Worm (Caenorhabditis elegans) whole organism, late embryonic: Measurements from ENCODE around the gene nlp-49.

Experiments used
- K02D7.2 ChIP-seq: sonication (generic microtip); optimal IDR thresholded peaks from 2 replicates; lab custom pipeline; 2017; ENCODE audit warnings: mild to moderate bottlenecking, missing genetic modification characterization, missing compliant biosample characterization
- Y22D7AL.16 ChIP-seq: sonication (generic microtip); optimal IDR thresholded peaks from 2 replicates; lab custom pipeline; 2016; ENCODE audit warnings: missing genetic modification characterization, missing compliant biosample characterization
- ama-1 ChIP-seq: fragments of 150-350 bp; optimal IDR thresholded peaks from 2 replicates; lab custom pipeline; 2014
- ceh-14 ChIP-seq: sonication (generic microtip); optimal IDR thresholded peaks from 2 replicates; lab custom pipeline; 2016; ENCODE audit warnings: missing genotype, missing genetic modification characterization, missing compliant biosample characterization
- ceh-18 ChIP-seq: sonication (generic microtip); optimal IDR thresholded peaks from 2 replicates; lab custom pipeline; 2016; ENCODE audit warnings: missing genetic modification characterization, missing compliant biosample characterization
- ceh-2 ChIP-seq: sonication (generic microtip); optimal IDR thresholded peaks from 2 replicates; lab custom pipeline; 2016; ENCODE audit warnings: missing genotype, missing genetic modification characterization, missing compliant biosample characterization
- che-1 ChIP-seq: sonication (generic microtip); optimal IDR thresholded peaks from 2 replicates; lab custom pipeline; 2016; ENCODE audit warnings: mild to moderate bottlenecking, missing genetic modification characterization, missing compliant biosample characterization
- dmd-4 ChIP-seq: sonication (generic microtip); optimal IDR thresholded peaks from 2 replicates; lab custom pipeline; 2016; ENCODE audit warnings: borderline replicate concordance, missing genetic modification characterization, missing compliant biosample characterization
- dve-1 ChIP-seq: sonication (generic microtip); optimal IDR thresholded peaks from 2 replicates; lab custom pipeline; 2017; ENCODE audit warnings: antibody characterized with exemption, mild to moderate bottlenecking, missing genetic modification characterization, missing compliant biosample characterization
- elt-2 ChIP-seq: sonication (generic microtip); optimal IDR thresholded peaks from 2 replicates; lab custom pipeline; 2016; ENCODE audit warnings: missing genetic modification reagents, missing genetic modification characterization, missing compliant biosample characterization
- elt-4 ChIP-seq: sonication (generic microtip); optimal IDR thresholded peaks from 2 replicates; lab custom pipeline; 2016; ENCODE audit warnings: missing genetic modification characterization, missing compliant biosample characterization
- ets-4 ChIP-seq: sonication (generic microtip); optimal IDR thresholded peaks from 2 replicates; lab custom pipeline; 2016; ENCODE audit warnings: missing genetic modification characterization, missing compliant biosample characterization
- fax-1 ChIP-seq: sonication (generic microtip); optimal IDR thresholded peaks from 2 replicates; lab custom pipeline; 2016; ENCODE audit warnings: missing genotype, missing genetic modification characterization, missing compliant biosample characterization
- fkh-6 ChIP-seq: sonication (generic microtip); optimal IDR thresholded peaks from 2 replicates; lab custom pipeline; 2016; ENCODE audit warnings: missing genetic modification characterization, missing compliant biosample characterization
- gmeb-2 ChIP-seq: sonication (generic microtip); optimal IDR thresholded peaks from 2 replicates; lab custom pipeline; 2016; ENCODE audit warnings: missing genetic modification characterization, inconsistent platforms, missing compliant biosample characterization
- hlh-13 ChIP-seq: fragments of 200-800 bp; sonication (Bioruptor generic); optimal IDR thresholded peaks from 2 replicates; lab custom pipeline; 2018; ENCODE audit warnings: mild to moderate bottlenecking, missing genetic modification characterization, missing compliant biosample characterization
- hlh-6 ChIP-seq: sonication (generic microtip); optimal IDR thresholded peaks from 2 replicates; lab custom pipeline; 2016; ENCODE audit warnings: missing genotype, missing genetic modification characterization, missing compliant biosample characterization
- hlh-8 ChIP-seq: sonication (generic microtip); optimal IDR thresholded peaks from 2 replicates; lab custom pipeline; 2016; ENCODE audit warnings: missing genotype, missing genetic modification characterization, missing compliant biosample characterization
- lim-6 ChIP-seq: sonication (generic microtip); optimal IDR thresholded peaks from 2 replicates; lab custom pipeline; 2016; ENCODE audit warnings: missing genetic modification characterization, missing compliant biosample characterization
- madf-2 ChIP-seq: sonication (generic microtip); optimal IDR thresholded peaks from 2 replicates; lab custom pipeline; 2017; ENCODE audit warnings: missing genetic modification characterization, missing compliant biosample characterization
- mec-3 ChIP-seq: sonication (generic microtip); optimal IDR thresholded peaks from 2 replicates; lab custom pipeline; 2016; ENCODE audit warnings: borderline replicate concordance, missing genetic modification characterization, missing compliant biosample characterization
- nfya-1 ChIP-seq: sonication (generic microtip); optimal IDR thresholded peaks from 2 replicates; lab custom pipeline; 2017; ENCODE audit warnings: missing genetic modification characterization, mild to moderate bottlenecking, missing compliant biosample characterization, antibody characterized with exemption, moderate library complexity
- nhr-11 ChIP-seq: fragments of 150-350 bp; optimal IDR thresholded peaks from 2 replicates; lab custom pipeline; 2014; ENCODE audit warnings: missing biosample characterization, missing genetic modification characterization
- nhr-232 ChIP-seq: sonication (generic microtip); optimal IDR thresholded peaks from 2 replicates; lab custom pipeline; 2016; ENCODE audit warnings: missing genetic modification characterization, missing compliant biosample characterization
- odd-2 ChIP-seq: sonication (generic microtip); optimal IDR thresholded peaks from 2 replicates; lab custom pipeline; 2017; ENCODE audit warnings: antibody characterized with exemption, mild to moderate bottlenecking, missing genetic modification characterization, missing compliant biosample characterization
- pag-3 ChIP-seq: sonication (generic microtip); optimal IDR thresholded peaks from 2 replicates; lab custom pipeline; 2016; ENCODE audit warnings: missing compliant biosample characterization, missing genetic modification characterization, borderline replicate concordance
- pat-9 ChIP-seq: fragments of 200-800 bp; sonication (Bioruptor generic); optimal IDR thresholded peaks from 2 replicates; lab custom pipeline; 2018; ENCODE audit warnings: mild to moderate bottlenecking, missing genetic modification characterization, moderate library complexity, missing compliant biosample characterization
- pha-4 ChIP-seq: fragments of 150-350 bp; optimal IDR thresholded peaks from 2 replicates; lab custom pipeline; 2018; ENCODE audit warnings: missing biosample characterization, missing genetic modification reagents, missing genetic modification characterization
- ref-2 ChIP-seq: sonication (generic microtip); optimal IDR thresholded peaks from 2 replicates; lab custom pipeline; 2016; ENCODE audit warnings: missing genetic modification characterization, missing compliant biosample characterization
- rnt-1 ChIP-seq: sonication (generic microtip); optimal IDR thresholded peaks from 2 replicates; lab custom pipeline; 2016; ENCODE audit warnings: missing genetic modification characterization, missing compliant biosample characterization
- sdc-2 ChIP-seq: sonication (generic microtip); optimal IDR thresholded peaks from 2 replicates; lab custom pipeline; 2016; ENCODE audit warnings: missing genotype, missing genetic modification characterization, missing compliant biosample characterization
- sox-2 ChIP-seq: fragments of 200-800 bp; sonication (Bioruptor generic); IDR thresholded peaks from 2 replicates; pipeline ENCODE4 v1.3.6; 2022; ENCODE audit warnings: missing genetic modification reagents, missing genetic modification characterization, missing compliant biosample characterization
- syd-9 ChIP-seq: sonication (generic microtip); optimal IDR thresholded peaks from 2 replicates; lab custom pipeline; 2016; ENCODE audit warnings: mild to moderate bottlenecking, missing genetic modification characterization, moderate library complexity, missing compliant biosample characterization
- tbx-7 ChIP-seq: sonication (generic microtip); optimal IDR thresholded peaks from 2 replicates; lab custom pipeline; 2016; ENCODE audit warnings: missing genotype, missing genetic modification characterization, missing compliant biosample characterization
- unc-55 ChIP-seq: sonication (generic microtip); optimal IDR thresholded peaks from 2 replicates; lab custom pipeline; 2017; ENCODE audit warnings: missing biosample characterization, missing genetic modification reagents, missing genetic modification characterization
- ztf-16 ChIP-seq: sonication (generic microtip); optimal IDR thresholded peaks from 2 replicates; lab custom pipeline; 2017; ENCODE audit warnings: missing genetic modification characterization, missing compliant biosample characterization

nlp-49 gene

ce11 chrX:5905764-5906163, 1.3 kb downstream of the nlp-49 start:
- TF ChIP-seq fkh-6 (tag; lab: Kevin White, UChicago) (no peak), pha-4 (tag; lab: Kevin White, UChicago) (no peak), madf-2 (tag; lab: Kevin White, UChicago) (no peak), hlh-6 (tag; lab: Kevin White, UChicago) (no peak), ets-4 (tag; lab: Kevin White, UChicago) (no peak), ceh-18 (tag; lab: Kevin White, UChicago) (no peak), ztf-16 (no peak), sdc-2 (tag; lab: Kevin White, UChicago) (no peak), hlh-8 (tag; lab: Kevin White, UChicago) (no peak), elt-2 (tag; lab: Kevin White, UChicago) (no peak), rnt-1 (tag; lab: Kevin White, UChicago) (no peak), ceh-2 (tag; lab: Kevin White, UChicago) (no peak), syd-9 (tag; lab: Kevin White, UChicago) (no peak)

ce11 chrX:5917284-5917683, 12.8 kb downstream of the nlp-49 start, which contains the start of gene Y23B4A.1:
Y23B4A.1 (minus strand) TSS chrX:5917384.
- TF ChIP-seq ref-2 (tag; lab: Kevin White, UChicago) (no peak), odd-2 (tag; lab: Kevin White, UChicago) (no peak), fax-1 (no peak), pat-9 (tag; lab: Kevin White, UChicago) (no peak), ceh-14 (tag; lab: Kevin White, UChicago) (no peak), sox-2 (GFP tag; lab: Robert Waterston, UW) (no peak), nhr-11 (tag; lab: Kevin White, UChicago) (no peak), lim-6 (no peak), pag-3 (tag; lab: Kevin White, UChicago) (no peak), che-1 (tag; lab: Kevin White, UChicago) (no peak), gmeb-2 (tag; lab: Kevin White, UChicago) (no peak), nfya-1 (no peak), unc-55 (GFP tag; lab: Kevin White, UChicago) (no peak), tbx-7 (tag; lab: Kevin White, UChicago) (no peak), K02D7.2 (no peak), ama-1 (lab: Kevin White, UChicago) (no peak), elt-4 (tag; lab: Kevin White, UChicago) (no peak), ceh-2 (tag; lab: Kevin White, UChicago) (no peak)

- TF ChIP-seq mec-3 (tag; lab: Kevin White, UChicago), result no peak
- no peak for TF ChIP-seq dmd-4
- TF ChIP-seq K02D7.2, result no peak
- no peak for TF ChIP-seq Y22D7AL.16
- TF ChIP-seq dve-1 (tag; lab: Kevin White, UChicago), result no peak
- no peak for TF ChIP-seq rnt-1 (tag; lab: Kevin White, UChicago)
- TF ChIP-seq pha-4 (tag; lab: Kevin White, UChicago), result no peak
- no peak for TF ChIP-seq che-1 (tag; lab: Kevin White, UChicago)
Measured at ce11 chrX:5919097-5919496, 14.6 kb downstream of the nlp-49 start, which contains the start of gene capa-1. capa-1 (plus strand) TSS chrX:5919397.

- TF ChIP-seq dve-1 (tag; lab: Kevin White, UChicago), result no peak
- TF ChIP-seq hlh-13 (GFP tag; lab: Kevin White, UChicago), result no peak
- TF ChIP-seq ceh-18 (tag; lab: Kevin White, UChicago), result no peak
- no peak for TF ChIP-seq ceh-14 (tag; lab: Kevin White, UChicago)
- no peak for TF ChIP-seq che-1 (tag; lab: Kevin White, UChicago)
- no peak for TF ChIP-seq nhr-232 (tag; lab: Kevin White, UChicago)
Measured at ce11 chrX:5923672-5924071, 19.2 kb downstream of the nlp-49 start.
